Fruit fly (Drosophila melanogaster): ENCODE results near the gene nrv2.
A peak's percentile ranks its signal among the peaks of the same experiment; 100 is the strongest.

Gene nrv2

dm6 chr2L:6793763-6794417, 4.8 kb downstream of the nrv2 start (continued):
- TF ChIP-seq odd (GFP tag; optimal IDR thresholded peaks at IDR 0.05) (peak; percentile 7), scrt (GFP tag; optimal IDR thresholded peaks at IDR 0.05) (peak; percentile 63), run (tag; optimal IDR thresholded peaks at IDR 0.05) (no peak), bowl (GFP tag; IDR thresholded peaks at IDR 0.05) (no peak)

DNA sequence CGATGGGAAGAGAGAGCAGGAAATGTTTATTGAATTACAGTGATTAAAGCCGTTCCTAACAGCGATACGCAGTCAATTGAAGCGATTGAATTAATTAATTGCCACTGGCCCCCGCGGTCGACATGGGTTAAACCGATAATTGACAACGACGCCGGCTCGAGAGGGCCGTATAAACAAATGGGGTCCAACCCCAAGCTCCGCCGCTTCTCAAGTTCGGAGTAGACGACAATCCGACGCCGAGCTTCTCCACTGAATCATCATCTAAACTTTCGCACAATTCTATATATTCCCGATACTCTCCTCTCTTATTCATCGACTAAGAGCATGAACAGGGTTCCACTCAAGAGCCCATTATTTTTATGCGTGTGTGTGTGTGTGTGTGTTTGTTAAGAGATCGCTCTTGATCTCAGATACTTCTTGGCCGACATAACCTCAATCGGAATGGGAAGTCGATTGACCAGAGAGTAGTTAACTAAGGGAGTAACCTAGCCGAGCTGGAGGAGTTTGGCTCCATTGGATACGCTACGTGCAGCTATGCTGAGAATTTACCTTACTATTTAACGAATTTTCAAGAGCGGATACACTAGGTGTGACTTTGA, 6.7 kb downstream of the nrv2 start:
- TF ChIP-seq Gug (GFP tag; IDR thresholded peaks at IDR 0.05), result no peak
- peak; percentile 34 for TF ChIP-seq CG5180 (GFP tag; optimal IDR thresholded peaks at IDR 0.05)
- no peak for TF ChIP-seq CG6654 (GFP tag; optimal IDR thresholded peaks at IDR 0.05)
- no peak for TF ChIP-seq caup (GFP tag; optimal IDR thresholded peaks at IDR 0.05; ENCODE audit: severe bottlenecking)
- peak; percentile 67 for TF ChIP-seq pros (GFP tag; optimal IDR thresholded peaks at IDR 0.05)
- no peak for TF ChIP-seq H2.0 (GFP tag; IDR thresholded peaks at IDR 0.05)
- TF ChIP-seq CG4730 (GFP tag; IDR thresholded peaks at IDR 0.05), result no peak
- no peak for TF ChIP-seq tgo (GFP tag; IDR thresholded peaks at IDR 0.05)
- peak; percentile 99 for TF ChIP-seq CG3163 (GFP tag; optimal IDR thresholded peaks at IDR 0.05)
- 0 out of 3 replicates have a peak, but pooled peaks have one; percentile 4 for TF ChIP-seq zen2 (GFP tag; IDR thresholded peaks at IDR 0.05; ENCODE audit: partially characterized antibody)
- peak; percentile 57 for TF ChIP-seq sd (tag; optimal IDR thresholded peaks at IDR 0.05)
- TF ChIP-seq pan (optimal IDR thresholded peaks at IDR 0.05), result no peak
- no peak for TF ChIP-seq pan (GFP tag; optimal IDR thresholded peaks at IDR 0.05 in 1 of 2, IDR thresholded peaks at IDR 0.05 in 1 of 2)
- TF ChIP-seq kni (GFP tag; optimal IDR thresholded peaks at IDR 0.05), result peak; percentile 66
- no peak for TF ChIP-seq CG8944 (GFP tag; optimal IDR thresholded peaks at IDR 0.05)
- no peak for TF ChIP-seq CG33557 (GFP tag; optimal IDR thresholded peaks at IDR 0.05)
- TF ChIP-seq Fer2 (tag; optimal IDR thresholded peaks at IDR 0.05), result no peak
- TF ChIP-seq CG31441 (GFP tag; IDR thresholded peaks at IDR 0.05), result no peak
- no peak for TF ChIP-seq CG1602 (GFP tag; optimal IDR thresholded peaks at IDR 0.05)
- no peak for TF ChIP-seq CG10979 (tag; optimal IDR thresholded peaks at IDR 0.05)
- no peak for TF ChIP-seq HLHmδ (GFP tag; optimal IDR thresholded peaks at IDR 0.05)
- TF ChIP-seq CG13287 (GFP tag; IDR thresholded peaks at IDR 0.05; ENCODE audit: partially characterized antibody), result peak; percentile 51
- TF ChIP-seq CoRest (tag; optimal IDR thresholded peaks at IDR 0.05), result no peak
- no peak for TF ChIP-seq sim (GFP tag; IDR thresholded peaks at IDR 0.05)
- no peak for TF ChIP-seq CG30403 (GFP tag; optimal IDR thresholded peaks at IDR 0.05)
- TF ChIP-seq fd102C (GFP tag; optimal IDR thresholded peaks at IDR 0.05), result no peak
- TF ChIP-seq ranshi (GFP tag; IDR thresholded peaks at IDR 0.05), result no peak
- TF ChIP-seq Hmr (GFP tag; optimal IDR thresholded peaks at IDR 0.05), result no peak
- TF ChIP-seq Trl (optimal IDR thresholded peaks at IDR 0.05), result peak; percentile 83 to 93
- TF ChIP-seq Trl (GFP tag; optimal IDR thresholded peaks at IDR 0.05), result no peak
- peak; percentile 73 for TF ChIP-seq chm (GFP tag; IDR thresholded peaks at IDR 0.05)
- TF ChIP-seq Hr78 (GFP tag; optimal IDR thresholded peaks at IDR 0.05), result no peak
- 0 out of 2 replicates have a peak, but pooled peaks have one; percentile 35 for TF ChIP-seq seq (GFP tag; IDR thresholded peaks at IDR 0.05)
- no peak for TF ChIP-seq prd (optimal IDR thresholded peaks at IDR 0.05)
- no peak for TF ChIP-seq prd (GFP tag; IDR thresholded peaks at IDR 0.05)
- TF ChIP-seq Usf (GFP tag; optimal IDR thresholded peaks at IDR 0.05), result no peak
- no peak for TF ChIP-seq otp (GFP tag; IDR thresholded peaks at IDR 0.05)
- TF ChIP-seq B-H2 (GFP tag; optimal IDR thresholded peaks at IDR 0.05), result no peak
- no peak for TF ChIP-seq Opbp (GFP tag; IDR thresholded peaks at IDR 0.05; ENCODE audit: partially characterized antibody)
- TF ChIP-seq gsb-n (tag; optimal IDR thresholded peaks at IDR 0.05), result peak; percentile 4
- TF ChIP-seq Lhr (GFP tag; optimal IDR thresholded peaks at IDR 0.05), result no peak
- TF ChIP-seq chinmo (GFP tag; IDR thresholded peaks at IDR 0.05; ENCODE audit: partially characterized antibody), result 0 out of 4 replicates have a peak, but pooled peaks have one; percentile 72
- no peak for TF ChIP-seq CG2202 (tag; optimal IDR thresholded peaks at IDR 0.05)
